Worm (Caenorhabditis elegans) whole organism, early embryonic: ENCODE data around the gene ocam-1.

ENCODE experiments used
- ets-7 ChIP-seq: sonication (generic microtip); optimal IDR thresholded peaks from 2 replicates; lab custom pipeline; 2016; ENCODE audit warnings: missing genotype, missing genetic modification characterization, missing compliant biosample characterization
- flt-1 ChIP-seq: fragments of 200-800 bp; sonication (Bioruptor generic); IDR thresholded peaks from 2 replicates; pipeline ENCODE4 v1.3.6; 2022; ENCODE audit warnings: missing genetic modification characterization, missing compliant biosample characterization
- hmbx-1 ChIP-seq: sonication (generic microtip); optimal IDR thresholded peaks from 2 replicates; lab custom pipeline; 2016; ENCODE audit warnings: mild to moderate bottlenecking, missing genetic modification characterization, missing compliant biosample characterization
- hmg-4 ChIP-seq: fragments of 200-800 bp; sonication (Bioruptor generic); optimal IDR thresholded peaks from 2 replicates; lab custom pipeline; 2018; ENCODE audit warnings: mild to moderate bottlenecking, missing genetic modification characterization, missing compliant biosample characterization
- sea-1 ChIP-seq: fragments of 200-800 bp; sonication (Bioruptor generic); conservative IDR thresholded peaks from 2 replicates; pipeline ENCODE4 v1.3.6; 2022; ENCODE audit warnings: missing genetic modification characterization, missing compliant biosample characterization
- tbx-11 ChIP-seq: fragments of 200-800 bp; sonication (Bioruptor generic); IDR thresholded peaks from 2 replicates; pipeline ENCODE4 v1.3.6; 2022; ENCODE audit warnings: missing genetic modification characterization, missing compliant biosample characterization

ce11 chrV:14123176-14123575, 44.4 kb downstream of the ocam-1 start:
- TF ChIP-seq flt-1 (GFP tag; lab: Robert Waterston, UW) (no peak), sea-1 (no peak), ets-7 (tag; lab: Kevin White, UChicago) (no peak), tbx-11 (no peak), hmbx-1 (no peak), hmg-4 (GFP tag; lab: Kevin White, UChicago) (no peak)
